Fruit fly (Drosophila melanogaster) whole organism: ENCODE data around the gene Bub1.

Experiments
- CG8478 ChIP-seq: fragments of >200 bp; optimal IDR thresholded peaks from 2 replicates; lab custom pipeline; 2018; ENCODE audit warnings: inconsistent platforms
- Dll ChIP-seq: fragments of >200 bp; optimal IDR thresholded peaks from 2 replicates; lab custom pipeline; 2017
- EcR ChIP-seq, 2 experiments: fragments of >200 bp; optimal IDR thresholded peaks; 2 replicates each; lab custom pipeline; 2017; ENCODE audit warnings: missing biosample characterization in 2 of 2, missing genetic modification characterization in 2 of 2, missing genetic modification reagents in 2 of 2
- pan ChIP-seq: fragments of >200 bp; optimal IDR thresholded peaks from 2 replicates; lab custom pipeline; 2017
- psq ChIP-seq: fragments of >200 bp; optimal IDR thresholded peaks from 2 replicates; lab custom pipeline; 2017
- usp ChIP-seq: fragments of >200 bp; optimal IDR thresholded peaks from 2 replicates; lab custom pipeline; 2017; ENCODE audit warnings: missing biosample characterization, missing genetic modification characterization, mixed read lengths

DNA sequence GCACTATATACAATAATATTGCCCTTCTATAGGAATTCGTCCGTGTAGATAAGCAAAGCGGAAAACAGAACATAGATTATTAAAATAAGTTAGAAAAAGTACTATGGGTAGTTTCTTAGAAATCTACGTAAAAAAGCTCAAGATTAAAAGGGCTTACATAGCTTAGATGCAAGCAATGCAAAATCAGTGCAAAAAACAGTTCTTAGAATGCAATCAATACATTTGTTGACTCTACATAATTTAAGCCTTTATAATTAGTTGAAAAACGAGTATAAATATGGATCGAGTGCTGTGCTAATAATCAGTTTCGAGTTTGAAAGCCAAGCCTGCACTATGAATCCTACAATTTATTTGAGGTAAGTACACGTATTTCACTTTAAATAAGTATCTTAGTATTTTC lies 50.9 kb downstream of the Bub1 start, which contains the start of gene TotM:
- TF ChIP-seq Dll (no peak), usp (GFP tag; lab: Kevin White, UChicago) (no peak), CG8478 (lab: Kevin White, UChicago) (no peak), psq (lab: Kevin White, UChicago) (no peak), EcR (GFP tag; optimal IDR thresholded peaks at IDR 0.05; lab: Kevin White, UChicago) (no peak), pan (lab: Kevin White, UChicago) (no peak)
